Worm (Caenorhabditis elegans) whole organism, L3 larva: ENCODE data around the gene R06B9.5.

Experiments used
- ZK546.5 ChIP-seq: sonication (generic microtip); optimal IDR thresholded peaks from 2 replicates; lab custom pipeline; 2017; ENCODE audit warnings: missing biosample characterization, missing genetic modification characterization
- aly-2 ChIP-seq: fragments of 150-350 bp; optimal IDR thresholded peaks from 2 replicates; lab custom pipeline; 2014; ENCODE audit warnings: missing biosample characterization, missing genetic modification characterization
- ama-1 ChIP-seq: fragments of 150-350 bp; optimal IDR thresholded peaks from 2 replicates; lab custom pipeline; 2018
- ceh-82 ChIP-seq: fragments of 150-350 bp; optimal IDR thresholded peaks from 2 replicates; lab custom pipeline; 2014; ENCODE audit warnings: missing biosample characterization, missing genetic modification characterization
- ceh-9 ChIP-seq: sonication (generic microtip); optimal IDR thresholded peaks from 2 replicates; lab custom pipeline; 2018; ENCODE audit warnings: missing biosample characterization, missing genetic modification characterization
- egl-27 ChIP-seq: sonication (generic microtip); optimal IDR thresholded peaks from 4 replicates; lab custom pipeline; 2017; ENCODE audit warnings: missing biosample characterization, missing genetic modification reagents, missing genetic modification characterization
- egl-5 ChIP-seq: fragments of 150-350 bp; optimal IDR thresholded peaks from 2 replicates; lab custom pipeline; 2017; ENCODE audit warnings: missing biosample characterization, missing genetic modification reagents, missing genetic modification characterization, inconsistent platforms
- elt-1 ChIP-seq: fragments of 150-350 bp; optimal IDR thresholded peaks from 2 replicates; lab custom pipeline; 2014; ENCODE audit warnings: missing biosample characterization, missing genetic modification characterization
- elt-2 ChIP-seq: sonication (generic microtip); optimal IDR thresholded peaks from 2 replicates; lab custom pipeline; 2016; ENCODE audit warnings: missing genetic modification reagents, mild to moderate bottlenecking, missing genetic modification characterization, missing compliant biosample characterization
- elt-3 ChIP-seq, 3 experiments: fragments of 150-350 bp in 1 of 3; sonication (generic microtip) in 2 of 3; optimal IDR thresholded peaks; 2 replicates in 2 of 3; 4 replicates in 1 of 3; lab custom pipeline; 2014 to 2017; ENCODE audit warnings: missing biosample characterization in 3 of 3, missing genetic modification characterization in 3 of 3
- hmg-11 ChIP-seq: sonication (generic microtip); optimal IDR thresholded peaks from 2 replicates; lab custom pipeline; 2016; ENCODE audit warnings: missing genetic modification characterization, missing compliant biosample characterization
- lin-15B ChIP-seq: fragments of 150-350 bp; optimal IDR thresholded peaks from 2 replicates; lab custom pipeline; 2014; ENCODE audit warnings: missing biosample characterization, missing genetic modification characterization
- lin-39 ChIP-seq: fragments of 150-350 bp; optimal IDR thresholded peaks from 2 replicates; lab custom pipeline; 2018; ENCODE audit warnings: missing biosample characterization, missing genetic modification reagents, missing genetic modification characterization
- mdl-1 ChIP-seq: fragments of 150-350 bp; optimal IDR thresholded peaks from 2 replicates; lab custom pipeline; 2014; ENCODE audit warnings: missing biosample characterization, missing genetic modification characterization
- mml-1 ChIP-seq: fragments of 150-350 bp; sonication (generic microtip); optimal IDR thresholded peaks from 3 replicates; lab custom pipeline; 2014; ENCODE audit warnings: missing biosample characterization, missing genetic modification characterization
- nfya-1 ChIP-seq: sonication (generic microtip); optimal IDR thresholded peaks from 2 replicates; lab custom pipeline; 2017; ENCODE audit warnings: missing genetic modification characterization, mild to moderate bottlenecking, missing compliant biosample characterization, antibody characterized with exemption, moderate library complexity; ENCODE audit not compliant: insufficient read depth
- nhr-12 ChIP-seq: fragments of 150-350 bp; optimal IDR thresholded peaks from 2 replicates; lab custom pipeline; 2014; ENCODE audit warnings: missing biosample characterization, missing genetic modification characterization
- nhr-23 ChIP-seq: fragments of 150-350 bp; optimal IDR thresholded peaks from 2 replicates; lab custom pipeline; 2014; ENCODE audit warnings: missing biosample characterization, missing genetic modification reagents, missing genetic modification characterization
- nhr-77 ChIP-seq: fragments of 150-350 bp; optimal IDR thresholded peaks from 2 replicates; lab custom pipeline; 2014; ENCODE audit warnings: missing biosample characterization, missing genetic modification characterization
- pha-4 ChIP-seq: fragments of 150-350 bp; optimal IDR thresholded peaks from 2 replicates; lab custom pipeline; 2014; ENCODE audit warnings: missing biosample characterization, missing genetic modification reagents, missing genetic modification characterization
- pqm-1 ChIP-seq: fragments of 150-350 bp; optimal IDR thresholded peaks from 2 replicates; lab custom pipeline; 2017; ENCODE audit warnings: missing biosample characterization, missing genetic modification characterization, inconsistent platforms
- snpc-4 ChIP-seq: fragments of 150-350 bp; optimal IDR thresholded peaks from 2 replicates; lab custom pipeline; 2014; ENCODE audit warnings: missing biosample characterization, missing genetic modification characterization
- tbx-2 ChIP-seq: sonication (generic microtip); optimal IDR thresholded peaks from 2 replicates; lab custom pipeline; 2016; ENCODE audit warnings: mild to moderate bottlenecking, missing genetic modification characterization, missing compliant biosample characterization
- unc-39 ChIP-seq: sonication (generic microtip); optimal IDR thresholded peaks from 4 replicates; lab custom pipeline; 2017; ENCODE audit warnings: missing biosample characterization, missing genetic modification characterization
- zag-1 ChIP-seq: fragments of 150-350 bp; optimal IDR thresholded peaks from 2 replicates; lab custom pipeline; 2014; ENCODE audit warnings: missing biosample characterization, missing genetic modification characterization

The R06B9.5 gene

DNA sequence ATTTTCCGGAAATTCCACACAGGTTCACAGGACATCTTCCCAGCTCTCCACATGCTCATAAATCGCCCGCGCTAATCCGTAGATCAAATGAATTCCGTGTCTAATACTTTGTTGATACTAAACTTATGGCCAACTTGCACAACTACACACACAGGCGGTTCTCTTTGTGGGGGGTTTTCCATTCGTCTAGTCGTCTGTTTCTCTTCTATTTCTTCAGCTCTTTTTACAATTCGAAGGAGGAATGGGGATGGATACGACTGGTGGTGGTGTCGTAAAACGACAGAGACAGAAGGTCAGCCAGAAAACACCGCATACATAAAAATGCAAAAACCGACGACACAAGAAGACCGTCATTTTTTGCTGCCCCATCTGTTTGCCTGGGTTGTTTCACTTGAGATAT lies 3.3 kb downstream of the R06B9.5 start:
- TF ChIP-seq lin-15B (tag; lab: Kevin White, UChicago): no peak
- no peak for TF ChIP-seq ZK546.5 (tag; lab: Kevin White, UChicago)
- TF ChIP-seq nfya-1 (tag; lab: Kevin White, UChicago): peak; percentile 22
- no peak for TF ChIP-seq nhr-23 (tag; lab: Kevin White, UChicago)
- no peak for TF ChIP-seq pqm-1 (tag; lab: Kevin White, UChicago)
- peak; percentile 15 for TF ChIP-seq lin-39 (tag; lab: Kevin White, UChicago)
- TF ChIP-seq pha-4 (tag; lab: Kevin White, UChicago): peak; percentile 63
- TF ChIP-seq, all 47 proteins: peak for 3

DNA sequence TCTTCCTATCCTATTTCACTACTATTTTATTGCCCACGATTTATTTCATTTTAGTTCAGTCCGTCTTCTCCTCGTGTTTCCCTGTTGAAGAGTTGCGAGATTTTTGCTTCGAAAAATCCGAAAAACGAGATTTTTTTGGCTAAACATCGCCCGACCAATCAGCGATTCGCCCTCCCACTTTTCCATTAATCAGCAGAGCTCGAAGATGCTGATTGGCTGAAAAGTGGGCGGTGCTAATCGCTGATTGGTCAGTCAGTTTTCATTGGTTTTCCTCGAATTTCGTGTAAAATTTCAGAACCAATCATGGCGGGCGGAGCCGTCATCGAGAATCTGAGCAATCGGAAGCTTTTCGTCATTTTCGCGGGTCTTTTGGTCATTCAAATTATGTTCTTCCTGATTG lies 5.3 kb downstream of the R06B9.5 start, which contains the start of gene mig-14:
Gene mig-14 (plus strand): TSS at position 290 of the 400 bp plus-strand sequence.
- TF ChIP-seq hmg-11 (tag; lab: Kevin White, UChicago): no peak
- TF ChIP-seq pqm-1 (tag; lab: Kevin White, UChicago): no peak
- TF ChIP-seq mml-1 (tag; lab: Kevin White, UChicago): no peak
- TF ChIP-seq unc-39 (tag; lab: Kevin White, UChicago): no peak
- peak; percentile 96 for TF ChIP-seq nfya-1 (tag; lab: Kevin White, UChicago)
- no peak for TF ChIP-seq tbx-2 (tag; lab: Kevin White, UChicago)
- TF ChIP-seq egl-5 (tag; lab: Kevin White, UChicago): no peak
- no peak for TF ChIP-seq zag-1 (tag; lab: Kevin White, UChicago)

DNA sequence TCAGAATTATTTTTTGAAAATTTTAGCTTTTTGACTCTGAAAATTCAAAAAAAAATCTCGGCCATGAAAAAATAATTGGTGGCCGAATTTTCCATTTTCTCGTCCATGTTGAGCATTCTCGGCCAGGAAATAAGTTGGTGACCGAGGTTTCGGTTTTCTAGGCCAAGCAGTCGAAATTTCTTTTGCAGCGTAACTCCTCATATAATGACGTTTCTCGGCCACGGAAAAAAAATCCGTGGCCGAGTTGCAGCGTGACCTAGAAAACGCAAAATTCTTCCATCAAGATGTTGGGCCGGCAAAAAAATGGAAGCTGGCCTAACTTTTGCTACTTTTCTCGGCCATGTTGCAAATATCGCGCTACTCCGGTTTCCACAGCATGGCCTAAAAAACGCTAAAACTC lies 14.0 kb downstream of the R06B9.5 start:
- TF ChIP-seq nhr-77 (no peak), aly-2 (tag; lab: Kevin White, UChicago) (no peak), snpc-4 (tag; lab: Kevin White, UChicago) (no peak), zag-1 (tag; lab: Kevin White, UChicago) (no peak), nhr-23 (tag; lab: Kevin White, UChicago) (no peak), egl-27 (no peak), mdl-1 (tag; lab: Kevin White, UChicago) (no peak), elt-2 (tag; lab: Kevin White, UChicago) (no peak)
- TF ChIP-seq, all 47 proteins: peak for 0

- TF ChIP-seq pha-4 (tag; lab: Kevin White, UChicago): peak; percentile 45
- TF ChIP-seq mml-1 (tag; lab: Kevin White, UChicago): no peak
These were observed 14.9 kb downstream of the R06B9.5 start for ce11 chrII:13751030-13751429.

- TF ChIP-seq nhr-12 (no peak), lin-39 (tag; lab: Kevin White, UChicago) (no peak), elt-3 (tag; optimal IDR thresholded peaks at IDR 0.05; lab: Kevin White, UChicago) (no peak), elt-1 (no peak), zag-1 (tag; lab: Kevin White, UChicago) (no peak)
These were observed 15.9 kb downstream of the R06B9.5 start, which contains the start of gene arrd-14 for ce11 chrII:13752016-13752415. Gene arrd-14, plus strand, starts transcription at chrII:13752316.

DNA sequence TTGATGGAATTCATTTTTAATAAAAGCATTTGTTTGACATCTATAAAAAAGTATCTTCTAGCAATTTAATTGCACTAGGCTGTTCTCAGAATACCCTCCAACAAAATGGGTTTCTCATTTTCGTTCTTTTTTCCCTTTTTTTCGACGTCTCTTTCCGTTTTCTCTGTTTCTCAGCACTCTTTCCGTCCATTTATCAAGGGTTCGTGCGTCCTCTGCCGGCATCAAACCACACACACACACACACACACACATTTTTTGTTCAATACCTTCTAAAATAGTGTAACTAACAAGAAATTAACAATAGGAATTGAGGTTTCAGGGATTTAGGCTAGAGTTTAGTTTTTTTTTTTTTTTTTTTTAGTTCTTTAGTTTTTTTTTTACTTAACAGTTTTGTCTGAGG lies 20.1 kb downstream of the R06B9.5 start:
- TF ChIP-seq ceh-9 (tag; lab: Kevin White, UChicago) (no peak), hmg-11 (tag; lab: Kevin White, UChicago) (peak; percentile 15), nfya-1 (tag; lab: Kevin White, UChicago) (peak; percentile 29), lin-39 (tag; lab: Kevin White, UChicago) (peak; percentile 40)
- TF ChIP-seq, all 47 proteins: peak for 3

DNA sequence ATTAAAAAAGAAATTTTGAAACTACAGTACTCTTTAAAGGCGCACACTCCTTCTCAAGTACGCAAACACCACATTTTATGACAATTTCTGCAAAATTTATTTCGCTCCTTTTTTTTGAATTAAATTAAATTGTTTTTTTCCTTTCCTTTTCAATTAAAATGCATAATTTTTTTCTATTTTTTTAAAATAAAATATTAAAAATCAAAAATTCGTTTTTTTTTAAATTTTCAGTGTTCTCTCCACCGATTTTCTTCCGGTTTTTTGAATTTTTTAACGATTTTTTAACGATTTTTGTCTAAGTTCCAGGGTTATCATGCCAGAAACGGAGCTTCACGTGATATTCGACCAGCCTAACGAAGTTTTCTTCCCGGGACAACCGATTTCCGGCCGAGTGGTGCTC lies 22.0 kb downstream of the R06B9.5 start, which contains the start of gene arrd-13:
Gene arrd-13 (plus strand): TSS at position 301 of the 400 bp plus-strand sequence.
- TF ChIP-seq hmg-11 (tag; lab: Kevin White, UChicago) (no peak), ama-1 (lab: Kevin White, UChicago) (no peak)

ce11 chrII:13763009-13763468 lies 26.9 kb downstream of the R06B9.5 start, which contains the start of gene arrd-11:
Gene arrd-11, plus strand, starts transcription at chrII:13763418.
- TF ChIP-seq ceh-82 (tag; lab: Kevin White, UChicago) (no peak), pha-4 (tag; lab: Kevin White, UChicago) (peak; percentile 75)
- TF ChIP-seq, all 47 proteins: peak for 1
